Worm (Caenorhabditis elegans) whole organism, midembryonic: Measurements from ENCODE around the gene str-151.

Experiments
- T22C8.4 ChIP-seq: fragments of 200-800 bp; sonication (Bioruptor generic); IDR thresholded peaks from 2 replicates; pipeline ENCODE4 v1.3.6; 2022; ENCODE audit warnings: missing genetic modification characterization, missing compliant biosample characterization
- cog-1 ChIP-seq: sonication (generic microtip); optimal IDR thresholded peaks from 2 replicates; lab custom pipeline; 2016; ENCODE audit warnings: missing genetic modification characterization, missing compliant biosample characterization
- flt-1 ChIP-seq: fragments of 200-800 bp; sonication (Bioruptor generic); IDR thresholded peaks from 2 replicates; pipeline ENCODE4 v1.3.6; 2022; ENCODE audit warnings: missing genetic modification characterization, missing compliant biosample characterization
- klf-2 ChIP-seq: fragments of 200-800 bp; sonication (Bioruptor generic); conservative IDR thresholded peaks from 2 replicates; pipeline ENCODE4 v1.3.6; 2022; ENCODE audit warnings: missing genetic modification reagents, missing genetic modification characterization, missing compliant biosample characterization
- med-1 ChIP-seq: sonication (generic microtip); optimal IDR thresholded peaks from 2 replicates; lab custom pipeline; 2017; ENCODE audit warnings: missing genetic modification characterization, mild to moderate bottlenecking, missing compliant biosample characterization, antibody characterized with exemption, missing genetic modification reagents; ENCODE audit not compliant: insufficient read depth
- tab-1 ChIP-seq: fragments of 200-800 bp; sonication (Bioruptor generic); IDR thresholded peaks from 2 replicates; pipeline ENCODE4 v1.3.6; 2022; ENCODE audit warnings: missing genetic modification characterization, missing compliant biosample characterization
- ztf-29 ChIP-seq: fragments of 200-800 bp; sonication (Bioruptor generic); IDR thresholded peaks from 2 replicates; pipeline ENCODE4 v1.3.6; 2022; ENCODE audit warnings: missing genetic modification reagents, missing genetic modification characterization, missing compliant biosample characterization

DNA sequence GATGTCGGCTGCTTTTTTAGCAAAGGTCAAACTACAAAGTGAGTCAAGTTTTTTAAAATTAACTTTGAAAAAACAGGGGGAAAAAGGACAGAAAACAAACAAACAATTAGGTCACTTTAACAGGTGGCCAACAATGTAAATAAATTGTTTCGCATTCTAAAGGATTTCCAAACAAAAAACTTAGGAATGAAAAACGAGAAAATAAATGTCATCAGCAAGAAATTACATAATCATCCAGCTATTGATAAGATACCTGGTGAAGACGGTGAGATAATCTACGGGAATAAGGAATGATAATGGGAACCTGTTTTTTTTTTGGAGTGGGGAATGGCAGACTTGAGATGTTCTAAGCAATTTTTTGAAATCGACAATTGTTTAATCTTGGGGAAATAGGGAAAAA lies 20.1 kb downstream of the str-151 start:
- no peak for TF ChIP-seq flt-1
- TF ChIP-seq tab-1, result no peak
- TF ChIP-seq T22C8.4 (GFP tag; lab: Robert Waterston, UW), result no peak
- TF ChIP-seq med-1 (GFP tag; lab: Kevin White, UChicago), result no peak
- no peak for TF ChIP-seq ztf-29
- TF ChIP-seq klf-2, result no peak
- TF ChIP-seq cog-1 (tag; lab: Kevin White, UChicago), result no peak
